Worm (Caenorhabditis elegans): ENCODE results near the gene ZK1010.5.

DNA sequence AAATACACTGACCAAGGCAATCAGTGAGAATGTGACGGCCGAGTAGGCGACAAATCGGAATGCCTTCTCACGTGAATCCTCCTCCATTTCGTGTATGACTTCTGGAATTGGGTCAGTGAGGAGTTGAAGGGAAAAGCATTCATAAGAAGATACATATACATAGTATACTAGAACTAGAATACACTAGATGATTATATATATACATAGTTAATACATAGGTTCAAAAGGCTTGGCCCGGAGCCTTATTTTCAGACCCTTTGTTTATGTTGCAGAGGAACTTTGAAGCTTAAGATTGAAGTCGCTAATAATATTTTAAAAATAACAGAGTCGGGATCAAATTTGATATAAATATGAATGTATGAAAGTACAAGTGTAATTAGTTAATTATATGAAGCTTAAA is 6.3 kb upstream of the ZK1010.5 start, which contains the start of gene col-97:
- TF ChIP-seq ama-1 (optimal IDR thresholded peaks at IDR 0.05) = no peak
- TF ChIP-seq ctbp-1 (GFP tag; IDR thresholded peaks at IDR 0.05) = no peak
- no peak for TF ChIP-seq F10B5.3 (tag; optimal IDR thresholded peaks at IDR 0.05)
- no peak for TF ChIP-seq hlh-30 (tag; optimal IDR thresholded peaks at IDR 0.05; ENCODE audit: insufficient read depth)
- no peak for TF ChIP-seq snpc-4 (tag; optimal IDR thresholded peaks at IDR 0.05)
- no peak for TF ChIP-seq tra-1 (GFP tag; IDR thresholded peaks at IDR 0.05)
- TF ChIP-seq mep-1 (tag; optimal IDR thresholded peaks at IDR 0.05) = no peak
- TF ChIP-seq zip-2 (tag; optimal IDR thresholded peaks at IDR 0.05) = no peak
- no peak for TF ChIP-seq nhr-237 (tag; optimal IDR thresholded peaks at IDR 0.05)
- TF ChIP-seq mxl-2 (GFP tag; conservative IDR thresholded peaks at IDR 0.05) = no peak
- TF ChIP-seq fkh-10 (GFP tag; optimal IDR thresholded peaks at IDR 0.05) = no peak
- no peak for TF ChIP-seq lin-39 (tag; optimal IDR thresholded peaks at IDR 0.05)
- TF ChIP-seq lin-1 (GFP tag; IDR thresholded peaks at IDR 0.05) = no peak
